Worm (Caenorhabditis elegans) whole organism, midembryonic: ENCODE measurements around the gene fbxa-153.

ENCODE experiments used
- T22C8.4 ChIP-seq: fragments of 200-800 bp; sonication (Bioruptor generic); IDR thresholded peaks from 2 replicates; pipeline ENCODE4 v1.3.6; 2022; ENCODE audit warnings: missing genetic modification characterization, missing compliant biosample characterization
- cog-1 ChIP-seq: sonication (generic microtip); optimal IDR thresholded peaks from 2 replicates; lab custom pipeline; 2016; ENCODE audit warnings: missing genetic modification characterization, missing compliant biosample characterization
- flt-1 ChIP-seq: fragments of 200-800 bp; sonication (Bioruptor generic); IDR thresholded peaks from 2 replicates; pipeline ENCODE4 v1.3.6; 2022; ENCODE audit warnings: missing genetic modification characterization, missing compliant biosample characterization
- klf-2 ChIP-seq: fragments of 200-800 bp; sonication (Bioruptor generic); conservative IDR thresholded peaks from 2 replicates; pipeline ENCODE4 v1.3.6; 2022; ENCODE audit warnings: missing genetic modification reagents, missing genetic modification characterization, missing compliant biosample characterization
- med-1 ChIP-seq: sonication (generic microtip); optimal IDR thresholded peaks from 2 replicates; lab custom pipeline; 2017; ENCODE audit warnings: missing genetic modification characterization, mild to moderate bottlenecking, missing compliant biosample characterization, antibody characterized with exemption, missing genetic modification reagents; ENCODE audit not compliant: insufficient read depth
- ref-1 ChIP-seq: fragments of 200-800 bp; sonication (Bioruptor generic); conservative IDR thresholded peaks from 2 replicates; pipeline ENCODE4 v1.3.6; 2022; ENCODE audit warnings: missing genetic modification reagents, missing genetic modification characterization, missing compliant biosample characterization
- tab-1 ChIP-seq: fragments of 200-800 bp; sonication (Bioruptor generic); IDR thresholded peaks from 2 replicates; pipeline ENCODE4 v1.3.6; 2022; ENCODE audit warnings: missing genetic modification characterization, missing compliant biosample characterization
- ztf-23 ChIP-seq: fragments of 200-800 bp; sonication (Bioruptor generic); IDR thresholded peaks from 2 replicates; pipeline ENCODE4 v1.3.6; 2022; ENCODE audit warnings: missing genetic modification reagents, missing genetic modification characterization, missing compliant biosample characterization
- ztf-29 ChIP-seq: fragments of 200-800 bp; sonication (Bioruptor generic); IDR thresholded peaks from 2 replicates; pipeline ENCODE4 v1.3.6; 2022; ENCODE audit warnings: missing genetic modification reagents, missing genetic modification characterization, missing compliant biosample characterization

fbxa-153 gene

ce11 chrV:15562541-15562940 lies 47.6 kb downstream of the fbxa-153 start:
- TF ChIP-seq cog-1 (tag; lab: Kevin White, UChicago) (no peak), T22C8.4 (GFP tag; lab: Robert Waterston, UW) (no peak), med-1 (GFP tag; lab: Kevin White, UChicago) (no peak), ref-1 (no peak), klf-2 (GFP tag; lab: Robert Waterston, UW) (no peak), flt-1 (GFP tag; lab: Robert Waterston, UW) (no peak), ztf-29 (no peak), ztf-23 (no peak)

ce11 chrV:15559729-15560128 lies 50.5 kb downstream of the fbxa-153 start:
- TF ChIP-seq ztf-23 (no peak), med-1 (GFP tag; lab: Kevin White, UChicago) (no peak)

ce11 chrV:15559047-15559446 lies 51.1 kb downstream of the fbxa-153 start, which contains the start of gene acr-18:
TSS of gene acr-18 (minus strand) at chrV:15559147.
- TF ChIP-seq ref-1 = no peak
- TF ChIP-seq med-1 (GFP tag; lab: Kevin White, UChicago) = no peak
- no peak for TF ChIP-seq T22C8.4 (GFP tag; lab: Robert Waterston, UW)
- no peak for TF ChIP-seq cog-1 (tag; lab: Kevin White, UChicago)
- TF ChIP-seq flt-1 (GFP tag; lab: Robert Waterston, UW) = no peak
- no peak for TF ChIP-seq klf-2 (GFP tag; lab: Robert Waterston, UW)
- TF ChIP-seq ztf-23 = no peak
- TF ChIP-seq tab-1 = no peak
- TF ChIP-seq ztf-29 = no peak
